ENCODE assay signal across 1 worm cellular context in the genomic region with DNA sequence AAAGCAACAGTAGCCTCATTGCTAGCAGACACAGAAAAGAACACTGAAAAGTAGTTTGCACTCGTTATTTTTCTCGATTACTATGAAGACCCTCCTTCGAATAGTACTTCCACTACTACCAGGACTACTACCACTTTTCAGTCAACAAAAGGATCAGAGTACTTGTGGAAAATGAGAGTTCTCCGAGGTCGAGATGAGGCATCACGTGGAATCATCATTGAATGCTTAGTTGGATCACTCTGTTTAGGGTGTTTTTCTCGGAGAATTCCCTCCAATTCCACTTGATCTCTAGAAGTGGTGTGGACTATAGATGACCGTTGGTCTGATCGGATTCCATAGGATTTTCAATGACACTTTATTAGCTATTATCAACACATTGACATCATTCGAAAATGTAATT.
TF ChIP-seq lines count a peak whose summit lies in the region.

No protein-coding gene starts in this region.

TF ChIP-seq in whole organism, L1 larva, 84 proteins besides CTCF, POLR2A, EP300 and RAD21 (continued from another document):
- TF ChIP-seq nhr-90 (tag; optimal IDR thresholded peaks at IDR 0.05; lab: Kevin White, UChicago; ENCODE audit: poor library complexity) (no peak), swsn-7 (tag; optimal IDR thresholded peaks at IDR 0.05; lab: Kevin White, UChicago) (no peak), alr-1 (tag; optimal IDR thresholded peaks at IDR 0.05; lab: Kevin White, UChicago; ENCODE audit: borderline replicate concordance) (no peak), fkh-10 (GFP tag; optimal IDR thresholded peaks at IDR 0.05; lab: Kevin White, UChicago) (no peak), egl-13 (tag; optimal IDR thresholded peaks at IDR 0.05; lab: Kevin White, UChicago) (no peak), ceh-82 (tag; optimal IDR thresholded peaks at IDR 0.05; lab: Kevin White, UChicago) (no peak), nhr-28 (tag; optimal IDR thresholded peaks at IDR 0.05; lab: Kevin White, UChicago) (no peak), fkh-4 (tag; optimal IDR thresholded peaks at IDR 0.05; lab: Kevin White, UChicago; ENCODE audit: borderline replicate concordance) (no peak), unc-98 (GFP tag; IDR thresholded peaks at IDR 0.05; lab: Robert Waterston, UW) (no peak), lir-3 (tag; optimal IDR thresholded peaks at IDR 0.05; lab: Kevin White, UChicago; ENCODE audit: poor library complexity) (no peak), ceh-63 (GFP tag; optimal IDR thresholded peaks at IDR 0.05; lab: Kevin White, UChicago) (no peak), aha-1 (tag; optimal IDR thresholded peaks at IDR 0.05; lab: Kevin White, UChicago) (no peak), nhr-47 (tag; optimal IDR thresholded peaks at IDR 0.05; lab: Kevin White, UChicago) (no peak), C16A3.4 (tag; optimal IDR thresholded peaks at IDR 0.05; lab: Kevin White, UChicago) (no peak), nhr-20 (tag; optimal IDR thresholded peaks at IDR 0.05; lab: Kevin White, UChicago) (peak; percentile 40), nhr-237 (tag; optimal IDR thresholded peaks at IDR 0.05; lab: Kevin White, UChicago) (no peak), grh-1 (GFP tag; IDR thresholded peaks at IDR 0.05; lab: Robert Waterston, UW) (peak; percentile 32; the same call in 1 of the 2 replicates), fos-1 (tag; optimal IDR thresholded peaks at IDR 0.05; lab: Kevin White, UChicago) (no peak), Y116A8C.19 (tag; optimal IDR thresholded peaks at IDR 0.05; lab: Kevin White, UChicago; ENCODE audit: borderline replicate concordance) (no peak), nhr-11 (tag; optimal IDR thresholded peaks at IDR 0.05; lab: Kevin White, UChicago) (no peak), hlh-4 (tag; optimal IDR thresholded peaks at IDR 0.05; lab: Kevin White, UChicago) (no peak), jun-1 (tag; optimal IDR thresholded peaks at IDR 0.05; lab: Kevin White, UChicago) (no peak), fkh-8 (tag; optimal IDR thresholded peaks at IDR 0.05; lab: Kevin White, UChicago) (no peak), F16B12.6 (tag; optimal IDR thresholded peaks at IDR 0.05; lab: Kevin White, UChicago) (no peak), sup-37 (GFP tag; optimal IDR thresholded peaks at IDR 0.05; lab: Kevin White, UChicago) (no peak), xbp-1 (tag; optimal IDR thresholded peaks at IDR 0.05; lab: Kevin White, UChicago) (no peak), ceh-88 (GFP tag; IDR thresholded peaks at IDR 0.05; lab: Robert Waterston, UW) (no peak), nhr-85 (tag; lab: Kevin White, UChicago) (peak; percentile 87), mab-9 (GFP tag; IDR thresholded peaks at IDR 0.05; lab: Robert Waterston, UW) (no peak), rnt-1 (tag; optimal IDR thresholded peaks at IDR 0.05; lab: Kevin White, UChicago) (no peak), mef-2 (tag; optimal IDR thresholded peaks at IDR 0.05; lab: Kevin White, UChicago) (no peak), lin-13 (GFP tag; optimal IDR thresholded peaks at IDR 0.05; lab: Kevin White, UChicago) (no peak), vab-15 (tag; optimal IDR thresholded peaks at IDR 0.05; lab: Kevin White, UChicago) (no peak), pqm-1 (tag; optimal IDR thresholded peaks at IDR 0.05; lab: Kevin White, UChicago) (no peak), nhr-12 (tag; optimal IDR thresholded peaks at IDR 0.05; lab: Kevin White, UChicago) (no peak), hpl-2 (GFP tag; optimal IDR thresholded peaks at IDR 0.05; lab: Kevin White, UChicago) (no peak), ces-1 (GFP tag; optimal IDR thresholded peaks at IDR 0.05; lab: Kevin White, UChicago) (no peak), sox-4 (tag; optimal IDR thresholded peaks at IDR 0.05; lab: Kevin White, UChicago) (no peak), nhr-77 (tag; optimal IDR thresholded peaks at IDR 0.05; lab: Kevin White, UChicago) (no peak), zip-4 (GFP tag; optimal IDR thresholded peaks at IDR 0.05; lab: Kevin White, UChicago) (no peak), elt-3 (tag; optimal IDR thresholded peaks at IDR 0.05; lab: Kevin White, UChicago) (peak in 1 of 6 experiments; percentile 2), dsc-1 (tag; optimal IDR thresholded peaks at IDR 0.05; lab: Kevin White, UChicago) (no peak), lsy-2 (tag; optimal IDR thresholded peaks at IDR 0.05; lab: Kevin White, UChicago) (peak in 1 of 2 experiments; percentile 17), ceh-8 (GFP tag; optimal IDR thresholded peaks at IDR 0.05; lab: Kevin White, UChicago) (no peak), nhr-71 (tag; optimal IDR thresholded peaks at IDR 0.05; lab: Kevin White, UChicago) (no peak), unc-86 (tag; optimal IDR thresholded peaks at IDR 0.05; lab: Kevin White, UChicago) (no peak), nhr-84 (tag; optimal IDR thresholded peaks at IDR 0.05; lab: Kevin White, UChicago) (no peak), isw-1 (GFP tag; IDR thresholded peaks at IDR 0.05; lab: Robert Waterston, UW) (no peak), pax-3 (tag; optimal IDR thresholded peaks at IDR 0.05; lab: Kevin White, UChicago) (no peak), ceh-90 (tag; optimal IDR thresholded peaks at IDR 0.05; lab: Kevin White, UChicago) (no peak), egl-27 (tag; optimal IDR thresholded peaks at IDR 0.05; lab: Kevin White, UChicago) (no peak), skn-1 (tag; optimal IDR thresholded peaks at IDR 0.05; lab: Kevin White, UChicago) (no peak), unc-30 (tag; optimal IDR thresholded peaks at IDR 0.05; lab: Kevin White, UChicago) (no peak), snpc-4 (tag; optimal IDR thresholded peaks at IDR 0.05; lab: Kevin White, UChicago) (no peak), mep-1 (tag; optimal IDR thresholded peaks at IDR 0.05; lab: Kevin White, UChicago) (no peak), unc-62 (GFP tag; optimal IDR thresholded peaks at IDR 0.05; lab: Kevin White, UChicago) (no peak)
